Worm (Caenorhabditis elegans) whole organism, midembryonic: Measurements from ENCODE around the gene got-2.2.

Experiments
- T22C8.4 ChIP-seq: fragments of 200-800 bp; sonication (Bioruptor generic); IDR thresholded peaks from 2 replicates; pipeline ENCODE4 v1.3.6; 2022; ENCODE audit warnings: missing genetic modification characterization, missing compliant biosample characterization
- flt-1 ChIP-seq: fragments of 200-800 bp; sonication (Bioruptor generic); IDR thresholded peaks from 2 replicates; pipeline ENCODE4 v1.3.6; 2022; ENCODE audit warnings: missing genetic modification characterization, missing compliant biosample characterization

DNA sequence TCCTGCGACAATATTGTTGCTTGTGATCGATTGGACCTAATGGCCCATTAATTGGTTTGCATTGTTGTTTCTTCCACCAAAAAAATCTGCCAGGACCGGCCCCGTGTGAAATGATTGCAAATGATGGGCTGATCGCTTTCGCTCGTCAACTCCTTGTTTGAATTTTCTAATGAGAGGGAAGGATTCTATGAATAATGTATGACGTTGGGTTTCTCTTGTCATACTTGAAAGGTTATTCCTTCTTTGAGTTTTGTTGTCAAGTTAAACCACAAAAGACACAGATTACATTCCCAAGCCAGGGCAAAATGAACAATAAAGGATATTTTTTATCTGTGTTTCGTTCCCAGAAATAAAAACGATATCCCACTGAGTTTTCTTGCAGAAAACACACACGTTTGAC is 35.9 kb downstream of the got-2.2 start:
- TF ChIP-seq flt-1 (GFP tag; lab: Robert Waterston, UW): no peak
- no peak for TF ChIP-seq T22C8.4 (GFP tag; lab: Robert Waterston, UW)
